Worm (Caenorhabditis elegans) whole organism, young adult: ENCODE data around the gene F46G11.2.
A peak's percentile ranks its signal among the peaks of the same experiment; 100 is the strongest.

Experiments
- C17E4.6 ChIP-seq: fragments of 200-800 bp; sonication (Bioruptor generic); IDR thresholded peaks from 2 replicates; pipeline ENCODE4 v1.3.6; 2022; ENCODE audit warnings: missing genetic modification reagents, missing genetic modification characterization, missing compliant biosample characterization
- F39B2.1 ChIP-seq: fragments of 200-800 bp; sonication (Bioruptor generic); IDR thresholded peaks from 2 replicates; pipeline ENCODE4 v1.3.6; 2022; ENCODE audit warnings: missing genetic modification reagents, missing genetic modification characterization, missing compliant biosample characterization
- F52B5.7 ChIP-seq: sonication (generic microtip); optimal IDR thresholded peaks from 2 replicates; lab custom pipeline; 2016; ENCODE audit warnings: mild to moderate bottlenecking, missing genetic modification characterization, missing compliant biosample characterization
- F57C9.4 ChIP-seq: sonication (generic microtip); optimal IDR thresholded peaks from 2 replicates; lab custom pipeline; 2017; ENCODE audit warnings: mild to moderate bottlenecking, missing genetic modification characterization, missing compliant biosample characterization
- K12H6.12 ChIP-seq: fragments of 200-800 bp; sonication (Bioruptor generic); optimal IDR thresholded peaks from 2 replicates; lab custom pipeline; 2018; ENCODE audit warnings: mild to moderate bottlenecking, missing genetic modification characterization, missing compliant biosample characterization
- Y95B8A.8 ChIP-seq: fragments of 200-800 bp; sonication (Bioruptor generic); IDR thresholded peaks from 2 replicates; pipeline ENCODE4 v1.3.6; 2022; ENCODE audit warnings: missing genetic modification reagents, missing genetic modification characterization, missing compliant biosample characterization
- ZK185.1 ChIP-seq: sonication (generic microtip); optimal IDR thresholded peaks from 2 replicates; lab custom pipeline; 2016; ENCODE audit warnings: mild to moderate bottlenecking, missing genetic modification characterization, missing compliant biosample characterization; ENCODE audit not compliant: poor library complexity, severe bottlenecking
- bed-1 ChIP-seq: fragments of 200-800 bp; sonication (Bioruptor generic); IDR thresholded peaks from 2 replicates; pipeline ENCODE4 v1.3.6; 2022; ENCODE audit warnings: missing genetic modification reagents, missing genetic modification characterization, missing compliant biosample characterization
- ceh-100 ChIP-seq: fragments of 200-800 bp; sonication (Bioruptor generic); IDR thresholded peaks from 2 replicates; pipeline ENCODE4 v1.3.6; 2022; ENCODE audit warnings: missing genetic modification reagents, missing genetic modification characterization, missing compliant biosample characterization
- ceh-91 ChIP-seq: fragments of 200-800 bp; sonication (Bioruptor generic); IDR thresholded peaks from 2 replicates; pipeline ENCODE4 v1.3.6; 2022; ENCODE audit warnings: missing genetic modification reagents, missing genetic modification characterization, missing compliant biosample characterization
- him-1 ChIP-seq: sonication (generic microtip); optimal IDR thresholded peaks from 2 replicates; lab custom pipeline; 2016; ENCODE audit warnings: missing genotype, missing genetic modification reagents, missing genetic modification characterization, missing compliant biosample characterization
- hlh-26 ChIP-seq: fragments of 200-800 bp; sonication (Bioruptor generic); conservative IDR thresholded peaks from 2 replicates; pipeline ENCODE4 v1.3.6; 2022; ENCODE audit warnings: missing genetic modification reagents, missing genetic modification characterization, missing compliant biosample characterization
- hsf-1 ChIP-seq: fragments of 200-800 bp; sonication (Bioruptor generic); IDR thresholded peaks from 2 replicates; pipeline ENCODE4 v1.3.6; 2022; ENCODE audit warnings: missing genetic modification reagents, missing genetic modification characterization, missing compliant biosample characterization
- let-526 ChIP-seq: fragments of 200-800 bp; sonication (Bioruptor generic); IDR thresholded peaks from 2 replicates; pipeline ENCODE4 v1.3.6; 2022; ENCODE audit warnings: missing genetic modification reagents, missing genetic modification characterization, missing compliant biosample characterization
- let-607 ChIP-seq, 2 experiments: fragments of 200-800 bp in 1 of 2; sonication (Bioruptor generic) in 1 of 2; sonication (generic microtip) in 1 of 2; optimal IDR thresholded peaks; 2 replicates each; lab custom pipeline; 2016 to 2018; ENCODE audit warnings: mild to moderate bottlenecking in 2 of 2, missing compliant biosample characterization in 2 of 2, missing genetic modification characterization in 2 of 2, moderate library complexity in 2 of 2, missing genotype in 1 of 2
- lsl-1 ChIP-seq: fragments of 200-800 bp; sonication (Bioruptor generic); optimal IDR thresholded peaks from 2 replicates; lab custom pipeline; 2018; ENCODE audit warnings: mild to moderate bottlenecking, missing genetic modification characterization, moderate library complexity, missing compliant biosample characterization
- madf-10 ChIP-seq: sonication (generic microtip); optimal IDR thresholded peaks from 2 replicates; lab custom pipeline; 2016; ENCODE audit warnings: mild to moderate bottlenecking, missing genetic modification characterization, missing compliant biosample characterization
- madf-8 ChIP-seq: fragments of 200-800 bp; sonication (Bioruptor generic); conservative IDR thresholded peaks from 2 replicates; pipeline ENCODE4 v1.3.6; 2022; ENCODE audit warnings: missing genetic modification reagents, missing genetic modification characterization, missing compliant biosample characterization
- nfya-1 ChIP-seq: sonication (generic microtip); optimal IDR thresholded peaks from 2 replicates; lab custom pipeline; 2017; ENCODE audit warnings: antibody characterized with exemption, missing compliant biosample characterization, missing genetic modification characterization, borderline replicate concordance; ENCODE audit not compliant: insufficient read depth
- nhr-80 ChIP-seq: sonication (generic microtip); optimal IDR thresholded peaks from 2 replicates; lab custom pipeline; 2016; ENCODE audit warnings: missing genetic modification characterization, missing compliant biosample characterization
- snpc-1.1 ChIP-seq: sonication (generic microtip); optimal IDR thresholded peaks from 2 replicates; lab custom pipeline; 2017; ENCODE audit warnings: missing genetic modification characterization, mild to moderate bottlenecking, missing compliant biosample characterization, antibody characterized with exemption, moderate library complexity, missing genotype, missing genetic modification reagents; ENCODE audit not compliant: insufficient read depth
- sptf-2 ChIP-seq: fragments of 200-800 bp; sonication (Bioruptor generic); optimal IDR thresholded peaks from 2 replicates; lab custom pipeline; 2018; ENCODE audit warnings: mild to moderate bottlenecking, missing genetic modification characterization, missing compliant biosample characterization
- xnd-1 ChIP-seq: sonication (generic microtip); optimal IDR thresholded peaks from 2 replicates; lab custom pipeline; 2016; ENCODE audit warnings: missing genotype, missing genetic modification reagents, missing genetic modification characterization, missing compliant biosample characterization
- ztf-28 ChIP-seq: fragments of 200-800 bp; sonication (Bioruptor generic); IDR thresholded peaks from 2 replicates; pipeline ENCODE4 v1.3.6; 2022; ENCODE audit warnings: missing genetic modification reagents, missing genetic modification characterization, missing compliant biosample characterization
- ztf-3 ChIP-seq: fragments of 200-800 bp; sonication (Bioruptor generic); optimal IDR thresholded peaks from 2 replicates; lab custom pipeline; 2018; ENCODE audit warnings: mild to moderate bottlenecking, missing genetic modification characterization, missing compliant biosample characterization

The F46G11.2 gene

ce11 chrX:5821842-5822241 lies 33.9 kb downstream of the F46G11.2 start, which contains the start of gene hbl-1:
hbl-1 (plus strand) TSS chrX:5822142.
- no peak for TF ChIP-seq sptf-2
- TF ChIP-seq F39B2.1 (GFP tag; lab: Robert Waterston, UW), result no peak

ce11 chrX:5826976-5827375 lies 39.0 kb downstream of the F46G11.2 start:
- TF ChIP-seq him-1 (no peak), C17E4.6 (GFP tag; lab: Robert Waterston, UW) (no peak), ceh-100 (GFP tag; lab: Robert Waterston, UW) (no peak), hsf-1 (GFP tag; lab: Robert Waterston, UW) (no peak), Y95B8A.8 (GFP tag; lab: Robert Waterston, UW) (no peak), ztf-28 (no peak), snpc-1.1 (tag; lab: Kevin White, UChicago) (no peak), F57C9.4 (no peak), xnd-1 (no peak), nfya-1 (tag; lab: Kevin White, UChicago) (no peak)
- TF ChIP-seq, all 124 proteins: peak for 0

ce11 chrX:5828085-5828484 lies 40.1 kb downstream of the F46G11.2 start:
- TF ChIP-seq madf-10 (tag; lab: Kevin White, UChicago), result no peak
- TF ChIP-seq hlh-26 (GFP tag; lab: Robert Waterston, UW), result no peak

- TF ChIP-seq ceh-100 (GFP tag; lab: Robert Waterston, UW) (no peak), nhr-80 (tag; lab: Kevin White, UChicago) (peak; percentile 40)
Measured at ce11 chrX:5829175-5829574, 41.2 kb downstream of the F46G11.2 start, which contains the start of gene acp-5. acp-5 (plus strand) TSS chrX:5829435.

- TF ChIP-seq let-526, result no peak
- peak; percentile 19 for TF ChIP-seq nhr-80 (tag; lab: Kevin White, UChicago)
Measured at ce11 chrX:5831827-5832226, 43.9 kb downstream of the F46G11.2 start.

- TF ChIP-seq nhr-80 (tag; lab: Kevin White, UChicago), result peak; percentile 30
- TF ChIP-seq K12H6.12 (tag; lab: Kevin White, UChicago), result no peak
Measured at ce11 chrX:5834581-5835481, 46.9 kb downstream of the F46G11.2 start, which contains the start of gene F13D11.4. F13D11.4 (minus strand) TSS chrX:5834805.

ce11 chrX:5836527-5836926 lies 48.6 kb downstream of the F46G11.2 start:
- TF ChIP-seq lsl-1 (GFP tag; lab: Kevin White, UChicago) (no peak), ZK185.1 (tag; lab: Kevin White, UChicago) (no peak), let-607 (tag; optimal IDR thresholded peaks at IDR 0.05; lab: Kevin White, UChicago) (no peak)
- TF ChIP-seq, all 124 proteins: peak for 0

ce11 chrX:5837035-5837434 lies 49.1 kb downstream of the F46G11.2 start:
- no peak for TF ChIP-seq madf-8
- no peak for TF ChIP-seq bed-1
- no peak for TF ChIP-seq ztf-3 (GFP tag; lab: Kevin White, UChicago)
- TF ChIP-seq lsl-1 (GFP tag; lab: Kevin White, UChicago), result no peak
- TF ChIP-seq ceh-91 (GFP tag; lab: Robert Waterston, UW), result no peak
- TF ChIP-seq F52B5.7 (tag; lab: Kevin White, UChicago), result no peak
- no peak for TF ChIP-seq K12H6.12 (tag; lab: Kevin White, UChicago)
